Worm (Caenorhabditis elegans) whole organism, young adult: ENCODE results near the gene F59A1.12.

ENCODE experiments used
- B0261.1 ChIP-seq: sonication (generic microtip); optimal IDR thresholded peaks from 2 replicates; lab custom pipeline; 2016; ENCODE audit warnings: mild to moderate bottlenecking, missing genetic modification characterization, moderate library complexity, missing compliant biosample characterization
- F37B4.10 ChIP-seq: fragments of 200-800 bp; sonication (Bioruptor generic); IDR thresholded peaks from 2 replicates; pipeline ENCODE4 v1.3.6; 2022; ENCODE audit warnings: missing genetic modification characterization, missing compliant biosample characterization
- F52B5.7 ChIP-seq: sonication (generic microtip); optimal IDR thresholded peaks from 2 replicates; lab custom pipeline; 2016; ENCODE audit warnings: mild to moderate bottlenecking, missing genetic modification characterization, missing compliant biosample characterization
- F55B11.4 ChIP-seq: sonication (generic microtip); optimal IDR thresholded peaks from 2 replicates; lab custom pipeline; 2016; ENCODE audit warnings: missing compliant biosample characterization, missing genetic modification characterization, borderline replicate concordance; ENCODE audit not compliant: insufficient read depth
- K11D2.4 ChIP-seq: fragments of 200-800 bp; sonication (Bioruptor generic); IDR thresholded peaks from 2 replicates; pipeline ENCODE4 v1.3.6; 2022; ENCODE audit warnings: missing genetic modification reagents, missing genetic modification characterization, missing compliant biosample characterization
- K12H6.12 ChIP-seq: fragments of 200-800 bp; sonication (Bioruptor generic); optimal IDR thresholded peaks from 2 replicates; lab custom pipeline; 2018; ENCODE audit warnings: mild to moderate bottlenecking, missing genetic modification characterization, missing compliant biosample characterization
- Y53F4B.3 ChIP-seq: fragments of 200-800 bp; sonication (Bioruptor generic); IDR thresholded peaks from 2 replicates; pipeline ENCODE4 v1.3.6; 2022; ENCODE audit warnings: missing genetic modification reagents, missing genetic modification characterization, missing compliant biosample characterization
- Y53G8AR.9 ChIP-seq: fragments of 200-800 bp; sonication (Bioruptor generic); conservative IDR thresholded peaks from 2 replicates; pipeline ENCODE4 v1.3.6; 2022; ENCODE audit warnings: missing genetic modification reagents, missing genetic modification characterization, missing compliant biosample characterization
- Y56A3A.18 ChIP-seq: fragments of 200-800 bp; sonication (Bioruptor generic); IDR thresholded peaks from 2 replicates; pipeline ENCODE4 v1.3.6; 2022; ENCODE audit warnings: missing genetic modification reagents, missing genetic modification characterization, missing compliant biosample characterization
- ZK185.1 ChIP-seq: sonication (generic microtip); optimal IDR thresholded peaks from 2 replicates; lab custom pipeline; 2016; ENCODE audit warnings: mild to moderate bottlenecking, missing genetic modification characterization, missing compliant biosample characterization; ENCODE audit not compliant: poor library complexity, severe bottlenecking
- aptf-3 ChIP-seq: fragments of 200-800 bp; sonication (Bioruptor generic); IDR thresholded peaks from 2 replicates; pipeline ENCODE4 v1.3.6; 2022; ENCODE audit warnings: missing genetic modification characterization, missing compliant biosample characterization
- athp-1 ChIP-seq: sonication (generic microtip); optimal IDR thresholded peaks from 2 replicates; lab custom pipeline; 2017; ENCODE audit warnings: mild to moderate bottlenecking, missing genetic modification characterization, missing compliant biosample characterization
- attf-6 ChIP-seq: fragments of 200-800 bp; sonication (Bioruptor generic); IDR thresholded peaks from 2 replicates; pipeline ENCODE4 v1.3.6; 2022; ENCODE audit warnings: missing genetic modification reagents, missing genetic modification characterization, missing compliant biosample characterization
- bed-1 ChIP-seq: fragments of 200-800 bp; sonication (Bioruptor generic); IDR thresholded peaks from 2 replicates; pipeline ENCODE4 v1.3.6; 2022; ENCODE audit warnings: missing genetic modification reagents, missing genetic modification characterization, missing compliant biosample characterization
- die-1 ChIP-seq: sonication (generic microtip); optimal IDR thresholded peaks from 2 replicates; lab custom pipeline; 2016; ENCODE audit warnings: missing genotype, mild to moderate bottlenecking, missing genetic modification characterization, missing compliant biosample characterization
- dox-1 ChIP-seq: fragments of 200-800 bp; sonication (Bioruptor generic); IDR thresholded peaks from 2 replicates; pipeline ENCODE4 v1.3.6; 2022; ENCODE audit warnings: missing genetic modification reagents, missing genetic modification characterization, missing compliant biosample characterization
- ekl-4 ChIP-seq: fragments of 200-800 bp; sonication (Bioruptor generic); IDR thresholded peaks from 2 replicates; pipeline ENCODE4 v1.3.6; 2022; ENCODE audit warnings: missing genetic modification reagents, missing genetic modification characterization, missing compliant biosample characterization
- ets-4 ChIP-seq: fragments of 200-800 bp; sonication (Bioruptor generic); optimal IDR thresholded peaks from 2 replicates; lab custom pipeline; 2018; ENCODE audit warnings: mild to moderate bottlenecking, missing genetic modification characterization, missing compliant biosample characterization
- fkh-3 ChIP-seq: sonication (generic microtip); optimal IDR thresholded peaks from 2 replicates; lab custom pipeline; 2016; ENCODE audit warnings: mild to moderate bottlenecking, missing genetic modification characterization, missing compliant biosample characterization
- gei-17 ChIP-seq: fragments of 200-800 bp; sonication (Bioruptor generic); optimal IDR thresholded peaks from 2 replicates; lab custom pipeline; 2018; ENCODE audit warnings: mild to moderate bottlenecking, missing genetic modification characterization, missing compliant biosample characterization
- hmg-1.2 ChIP-seq: fragments of 200-800 bp; sonication (Bioruptor generic); IDR thresholded peaks from 2 replicates; pipeline ENCODE4 v1.3.6; 2022; ENCODE audit warnings: missing genetic modification reagents, missing genetic modification characterization, missing compliant biosample characterization
- hrde-1 ChIP-seq: sonication (generic microtip); optimal IDR thresholded peaks from 2 replicates; lab custom pipeline; 2016; ENCODE audit warnings: missing genetic modification characterization, mild to moderate bottlenecking, missing compliant biosample characterization, moderate library complexity, missing genotype, missing genetic modification reagents, borderline replicate concordance
- lag-1 ChIP-seq: fragments of 200-800 bp; sonication (Bioruptor generic); IDR thresholded peaks from 2 replicates; pipeline ENCODE4 v1.3.6; 2022; ENCODE audit warnings: missing genetic modification reagents, missing genetic modification characterization, missing compliant biosample characterization
- lin-35 ChIP-seq, 3 experiments: fragments of 150-350 bp in 2 of 3; sonication (generic microtip) in 1 of 3; optimal IDR thresholded peaks; 2 replicates each; lab custom pipeline; 2014 to 2018; ENCODE audit warnings: missing biosample characterization in 3 of 3, missing genetic modification characterization in 3 of 3, missing genetic modification reagents in 3 of 3
- lin-40 ChIP-seq: sonication (generic microtip); optimal IDR thresholded peaks from 2 replicates; lab custom pipeline; 2016; ENCODE audit warnings: missing genetic modification characterization, mild to moderate bottlenecking, missing compliant biosample characterization, missing genotype, missing genetic modification reagents
- lir-1 ChIP-seq: fragments of 200-800 bp; sonication (Bioruptor generic); conservative IDR thresholded peaks from 2 replicates; pipeline ENCODE4 v1.3.6; 2022; ENCODE audit warnings: missing genetic modification reagents, missing genetic modification characterization, missing compliant biosample characterization
- lsy-27 ChIP-seq: sonication (generic microtip); optimal IDR thresholded peaks from 2 replicates; lab custom pipeline; 2017; ENCODE audit warnings: missing genetic modification characterization, mild to moderate bottlenecking, missing compliant biosample characterization, antibody characterized with exemption, missing genotype, borderline replicate concordance; ENCODE audit not compliant: insufficient read depth
- madf-10 ChIP-seq: sonication (generic microtip); optimal IDR thresholded peaks from 2 replicates; lab custom pipeline; 2016; ENCODE audit warnings: mild to moderate bottlenecking, missing genetic modification characterization, missing compliant biosample characterization
- madf-6 ChIP-seq: fragments of 200-800 bp; sonication (Bioruptor generic); IDR thresholded peaks from 2 replicates; pipeline ENCODE4 v1.3.6; 2022; ENCODE audit warnings: missing genetic modification reagents, missing genetic modification characterization, missing compliant biosample characterization
- madf-8 ChIP-seq: fragments of 200-800 bp; sonication (Bioruptor generic); conservative IDR thresholded peaks from 2 replicates; pipeline ENCODE4 v1.3.6; 2022; ENCODE audit warnings: missing genetic modification reagents, missing genetic modification characterization, missing compliant biosample characterization
- mes-4 ChIP-seq: sonication (generic microtip); optimal IDR thresholded peaks from 2 replicates; lab custom pipeline; 2016; ENCODE audit warnings: missing genotype, missing genetic modification characterization, missing compliant biosample characterization
- nfya-1 ChIP-seq: sonication (generic microtip); optimal IDR thresholded peaks from 2 replicates; lab custom pipeline; 2017; ENCODE audit warnings: antibody characterized with exemption, missing compliant biosample characterization, missing genetic modification characterization, borderline replicate concordance; ENCODE audit not compliant: insufficient read depth
- nfya-2 ChIP-seq: fragments of 200-800 bp; sonication (Bioruptor generic); IDR thresholded peaks from 2 replicates; pipeline ENCODE4 v1.3.6; 2022; ENCODE audit warnings: missing genetic modification reagents, missing genetic modification characterization, missing compliant biosample characterization
- nhr-80 ChIP-seq: sonication (generic microtip); optimal IDR thresholded peaks from 2 replicates; lab custom pipeline; 2016; ENCODE audit warnings: missing genetic modification characterization, missing compliant biosample characterization
- repo-1 ChIP-seq: sonication (generic microtip); optimal IDR thresholded peaks from 2 replicates; lab custom pipeline; 2017; ENCODE audit warnings: mild to moderate bottlenecking, missing genetic modification characterization, missing compliant biosample characterization
- sea-2 ChIP-seq: fragments of 200-800 bp; sonication (Bioruptor generic); IDR thresholded peaks from 2 replicates; pipeline ENCODE4 v1.3.6; 2022; ENCODE audit warnings: missing genetic modification characterization, missing compliant biosample characterization
- somi-1 ChIP-seq: fragments of 200-800 bp; sonication (Bioruptor generic); optimal IDR thresholded peaks from 2 replicates; lab custom pipeline; 2018; ENCODE audit warnings: mild to moderate bottlenecking, missing genetic modification characterization, missing compliant biosample characterization
- tlf-1 ChIP-seq: fragments of 200-800 bp; sonication (Bioruptor generic); optimal IDR thresholded peaks from 2 replicates; lab custom pipeline; 2018; ENCODE audit warnings: mild to moderate bottlenecking, missing genetic modification characterization, missing compliant biosample characterization
- unc-130 ChIP-seq: sonication (generic microtip); optimal IDR thresholded peaks from 2 replicates; lab custom pipeline; 2016; ENCODE audit warnings: missing genetic modification reagents, missing genetic modification characterization, missing compliant biosample characterization
- unc-62 ChIP-seq: fragments of 150-350 bp; optimal IDR thresholded peaks from 2 replicates; lab custom pipeline; 2014; ENCODE audit warnings: missing biosample characterization, missing genetic modification reagents, missing genetic modification characterization
- ztf-26 ChIP-seq: sonication (generic microtip); optimal IDR thresholded peaks from 2 replicates; lab custom pipeline; 2017; ENCODE audit warnings: missing genetic modification characterization, missing compliant biosample characterization

F59A1.12 gene

ce11 chrV:17706217-17706806 is 38.7 kb upstream of the F59A1.12 start:
- TF ChIP-seq nfya-1 = no peak
- no peak for TF ChIP-seq nhr-80 (tag; lab: Kevin White, UChicago)
- TF ChIP-seq K12H6.12 = no peak
- TF ChIP-seq unc-130 = no peak
- TF ChIP-seq aptf-3 (GFP tag; lab: Robert Waterston, UW) = no peak
- TF ChIP-seq attf-6 = no peak
- no peak for TF ChIP-seq bed-1

DNA sequence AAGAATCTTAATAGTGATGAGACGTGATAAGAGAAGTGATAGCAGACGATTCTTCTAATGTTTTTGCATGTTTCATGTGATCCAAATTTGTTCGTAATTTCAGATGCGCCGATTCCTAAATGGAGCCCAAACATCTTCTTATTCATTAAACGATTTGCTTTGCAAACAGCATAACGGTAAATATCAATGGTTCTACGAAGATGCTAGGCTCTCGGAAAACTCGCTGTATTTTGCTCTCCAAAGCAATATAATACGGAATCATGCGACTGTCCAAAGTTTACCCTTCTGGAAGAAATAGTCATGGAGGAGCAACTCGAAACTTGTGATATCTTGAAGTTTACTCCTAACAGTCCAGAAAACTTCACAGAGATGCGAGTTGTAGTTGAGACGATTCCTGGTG is 38.2 kb upstream of the F59A1.12 start, which contains the start of gene W06D12.6:
Gene W06D12.6 (plus strand): TSS at position 301 of the 400 bp plus-strand sequence.
- TF ChIP-seq hrde-1 (tag; lab: Kevin White, UChicago) (no peak), attf-6 (no peak), K11D2.4 (GFP tag; lab: Robert Waterston, UW) (no peak), Y53F4B.3 (no peak), sea-2 (no peak), F37B4.10 (GFP tag; lab: Robert Waterston, UW) (no peak), gei-17 (no peak), repo-1 (tag; lab: Kevin White, UChicago) (no peak), madf-10 (tag; lab: Kevin White, UChicago) (no peak), dox-1 (GFP tag; lab: Robert Waterston, UW) (no peak), ZK185.1 (tag; lab: Kevin White, UChicago) (no peak), mes-4 (no peak), nfya-2 (GFP tag; lab: Robert Waterston, UW) (no peak), lir-1 (GFP tag; lab: Robert Waterston, UW) (no peak), lin-40 (no peak)
- TF ChIP-seq, all 124 proteins: peak for 0

DNA sequence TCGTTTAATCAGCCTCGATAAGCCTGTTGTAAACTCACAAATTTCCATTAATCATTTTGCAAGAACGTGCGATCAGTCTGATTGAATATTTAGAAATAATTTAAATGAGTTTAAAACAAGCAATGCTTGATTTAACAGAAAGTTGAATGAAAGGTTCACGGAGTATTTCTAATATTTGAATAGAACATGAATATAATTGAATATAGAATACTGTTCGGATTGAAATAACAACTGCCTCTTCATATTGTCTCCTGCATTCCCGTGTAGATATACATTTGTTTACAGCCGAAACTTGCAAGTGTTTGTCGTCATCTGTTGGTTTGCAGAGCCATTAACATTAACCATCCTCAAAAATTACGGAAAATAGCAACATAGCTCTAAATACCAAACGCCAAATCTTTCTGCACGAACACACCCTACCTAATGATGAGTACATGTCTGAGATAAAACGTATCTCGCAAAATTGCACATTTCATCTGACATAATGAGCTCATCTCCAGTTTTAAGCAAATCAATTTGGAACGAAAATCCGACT is 33.2 kb upstream of the F59A1.12 start, which contains the start of the genes Y26G10.5 and srh-32:
Gene Y26G10.5 (minus strand): TSS at position 101 of the 535 bp plus-strand sequence.
Gene srh-32 (plus strand): TSS at position 485 of the 535 bp plus-strand sequence.
- no peak for TF ChIP-seq madf-6 (GFP tag; lab: Robert Waterston, UW)
- TF ChIP-seq B0261.1 (tag; lab: Kevin White, UChicago) = no peak
- no peak for TF ChIP-seq ekl-4 (GFP tag; lab: Robert Waterston, UW)
- TF ChIP-seq unc-62 = no peak
- no peak for TF ChIP-seq madf-8 (GFP tag; lab: Robert Waterston, UW)
- TF ChIP-seq nfya-1 = no peak
- no peak for TF ChIP-seq somi-1 (GFP tag; lab: Kevin White, UChicago)
- no peak for TF ChIP-seq Y53G8AR.9 (GFP tag; lab: Robert Waterston, UW)

DNA sequence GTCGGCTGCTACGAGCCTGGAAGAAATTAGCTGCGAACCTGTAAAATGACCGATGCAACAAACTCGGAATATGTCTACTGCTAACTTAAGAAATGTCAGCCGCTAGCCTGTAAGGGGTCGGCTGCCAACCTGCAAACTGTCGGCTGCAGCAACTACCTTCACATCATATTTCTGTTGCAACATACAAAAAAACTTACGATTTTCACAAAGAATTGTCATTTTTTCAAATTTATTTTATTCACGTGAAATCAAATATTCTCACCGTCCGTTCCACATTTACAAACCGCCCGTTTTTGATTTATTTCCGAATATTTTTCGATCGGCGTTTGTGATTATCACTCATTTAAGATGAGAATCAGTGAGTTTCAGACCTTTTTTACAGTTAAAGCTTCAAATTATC is 32.1 kb upstream of the F59A1.12 start, which contains the start of gene Y26G10.6:
Gene Y26G10.6 (plus strand): TSS at position 301 of the 400 bp plus-strand sequence.
- no peak for TF ChIP-seq tlf-1
- TF ChIP-seq ets-4 = no peak
- TF ChIP-seq athp-1 (tag; lab: Kevin White, UChicago) = no peak
- no peak for TF ChIP-seq lsy-27 (tag; lab: Kevin White, UChicago)
- no peak for TF ChIP-seq lag-1 (GFP tag; lab: Robert Waterston, UW)
- no peak for TF ChIP-seq fkh-3 (tag; lab: Kevin White, UChicago)
- no peak for TF ChIP-seq F55B11.4
- no peak for TF ChIP-seq lin-35 (GFP tag; optimal IDR thresholded peaks at IDR 0.05; lab: Kevin White, UChicago)
- TF ChIP-seq madf-8 (GFP tag; lab: Robert Waterston, UW) = no peak
- TF ChIP-seq lir-1 (GFP tag; lab: Robert Waterston, UW) = no peak
- no peak for TF ChIP-seq hmg-1.2 (GFP tag; lab: Robert Waterston, UW)
- TF ChIP-seq ztf-26 = no peak
- no peak for TF ChIP-seq die-1 (tag; lab: Kevin White, UChicago)
- no peak for TF ChIP-seq Y56A3A.18 (GFP tag; lab: Robert Waterston, UW)
- no peak for TF ChIP-seq F52B5.7 (tag; lab: Kevin White, UChicago)
- no peak for TF ChIP-seq Y53G8AR.9 (GFP tag; lab: Robert Waterston, UW)
